Fruit fly (Drosophila melanogaster) whole organism, prepupa: ENCODE results near the gene CG18284.

ENCODE experiments used
- CG11762 ChIP-seq: fragments of 200-800 bp; sonication (Bioruptor generic); optimal IDR thresholded peaks from 3 replicates; lab custom pipeline; 2016; ENCODE audit warnings: missing biosample characterization, missing genetic modification characterization; ENCODE audit not compliant: insufficient read depth
- CG15336 ChIP-seq: fragments of 200-800 bp; sonication (Bioruptor generic); IDR thresholded peaks from 2 replicates; pipeline ENCODE4 v1.3.6; 2022; ENCODE audit warnings: missing biosample characterization, missing genetic modification characterization
- CG9139 ChIP-seq: fragments of 200-800 bp; sonication (Bioruptor generic); optimal IDR thresholded peaks from 3 replicates; lab custom pipeline; 2017; ENCODE audit warnings: missing biosample characterization, mild to moderate bottlenecking, missing genetic modification characterization
- spab ChIP-seq: fragments of 200-800 bp; sonication (Bioruptor generic); optimal IDR thresholded peaks from 2 replicates; lab custom pipeline; 2017; ENCODE audit warnings: missing biosample characterization, mild to moderate bottlenecking, missing genetic modification characterization, missing genetic modification reagents
- svp ChIP-seq: fragments of 200-800 bp; sonication (Bioruptor generic); peaks from one replicate; lab custom pipeline; 2016; ENCODE audit warnings: missing biosample characterization, missing genetic modification characterization

DNA sequence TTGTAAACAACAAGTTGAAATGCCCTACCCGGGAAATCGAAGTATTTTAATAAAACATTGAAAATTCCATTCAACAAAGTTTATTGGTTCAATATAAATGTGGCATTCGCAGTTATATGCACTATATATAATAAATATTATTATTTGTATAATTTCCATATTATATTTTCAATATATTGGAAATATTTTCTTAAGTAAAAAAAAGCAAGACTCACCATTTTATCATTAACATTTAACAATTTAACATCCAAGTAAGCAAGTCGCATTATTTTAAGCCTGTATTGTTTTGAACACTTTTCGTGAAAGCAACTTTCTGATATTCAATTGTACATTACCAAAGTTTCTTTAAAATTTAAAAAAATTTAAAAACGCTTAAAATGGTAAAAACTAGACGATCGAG, 14.2 kb downstream of the CG18284 start, which contains the start of gene CG45690:
- TF ChIP-seq CG11762 (GFP tag; lab: Kevin White, UChicago) (no peak), CG9139 (GFP tag; lab: Kevin White, UChicago) (no peak), CG15336 (GFP tag; lab: Robert Waterston, UW) (no peak), spab (GFP tag; lab: Kevin White, UChicago) (no peak), svp (GFP tag; lab: Kevin White, UChicago) (no peak)
